Worm (Caenorhabditis elegans) whole organism, L1 larva: ENCODE data around the gene sshk-1.

ENCODE experiments used
- alr-1 ChIP-seq: fragments of 200-800 bp; sonication (Bioruptor generic); optimal IDR thresholded peaks from 2 replicates; lab custom pipeline; 2018; ENCODE audit warnings: borderline replicate concordance, mild to moderate bottlenecking, missing genetic modification characterization, missing compliant biosample characterization
- ceh-82 ChIP-seq, 3 experiments: fragments of 150-350 bp in 1 of 3; sonication (generic microtip) in 2 of 3; optimal IDR thresholded peaks; 2 replicates each; lab custom pipeline; 2014 to 2017; ENCODE audit warnings: missing biosample characterization in 3 of 3, missing genetic modification characterization in 3 of 3
- ceh-88 ChIP-seq: fragments of 200-800 bp; sonication (Bioruptor generic); IDR thresholded peaks from 2 replicates; pipeline ENCODE4 v1.3.6; 2022; ENCODE audit warnings: missing genetic modification characterization, missing compliant biosample characterization
- ces-1 ChIP-seq: fragments of 150-350 bp; optimal IDR thresholded peaks from 2 replicates; lab custom pipeline; 2014; ENCODE audit warnings: missing biosample characterization, missing genetic modification reagents, missing genetic modification characterization
- dsc-1 ChIP-seq: sonication (generic microtip); optimal IDR thresholded peaks from 2 replicates; lab custom pipeline; 2016; ENCODE audit warnings: mild to moderate bottlenecking, missing genetic modification characterization, missing compliant biosample characterization
- efl-1 ChIP-seq, 4 experiments: fragments of 150-350 bp; optimal IDR thresholded peaks in 3 of 4; peaks in 1 of 4; 1 replicate in 1 of 4; 2 replicates in 3 of 4; lab custom pipeline; 2014; ENCODE audit warnings: missing biosample characterization in 2 of 4, missing genetic modification characterization in 2 of 4, missing genetic modification reagents in 2 of 4
- egl-13 ChIP-seq: sonication (generic microtip); optimal IDR thresholded peaks from 2 replicates; lab custom pipeline; 2016; ENCODE audit warnings: missing genotype, missing genetic modification reagents, missing genetic modification characterization, missing compliant biosample characterization
- elt-2 ChIP-seq: sonication (generic microtip); optimal IDR thresholded peaks from 2 replicates; lab custom pipeline; 2016; ENCODE audit warnings: missing genetic modification characterization, mild to moderate bottlenecking, inconsistent platforms, missing compliant biosample characterization, missing genetic modification reagents
- grh-1 ChIP-seq: fragments of 200-800 bp; sonication (Bioruptor generic); IDR thresholded peaks from 2 replicates; pipeline ENCODE4 v1.3.6; 2022; ENCODE audit warnings: missing genetic modification reagents, missing genetic modification characterization, missing compliant biosample characterization
- hpl-2 ChIP-seq: fragments of 150-350 bp; optimal IDR thresholded peaks from 2 replicates; lab custom pipeline; 2014; ENCODE audit warnings: missing biosample characterization, missing genetic modification reagents, missing genetic modification characterization
- lin-13 ChIP-seq: fragments of 150-350 bp; optimal IDR thresholded peaks from 2 replicates; lab custom pipeline; 2014; ENCODE audit warnings: missing biosample characterization, missing genetic modification reagents, missing genetic modification characterization
- lin-14 ChIP-seq: fragments of 200-800 bp; sonication (Bioruptor generic); optimal IDR thresholded peaks from 2 replicates; lab custom pipeline; 2018; ENCODE audit warnings: mild to moderate bottlenecking, missing genetic modification characterization, moderate library complexity, missing compliant biosample characterization
- lin-15B ChIP-seq: fragments of 150-350 bp; sonication (generic microtip); optimal IDR thresholded peaks from 3 replicates; lab custom pipeline; 2014; ENCODE audit warnings: missing biosample characterization, missing genetic modification characterization
- lin-35 ChIP-seq, 2 experiments: fragments of 150-350 bp; optimal IDR thresholded peaks; 2 replicates each; lab custom pipeline; 2014; ENCODE audit warnings: missing biosample characterization in 2 of 2, missing genetic modification characterization in 2 of 2, missing genetic modification reagents in 2 of 2
- lir-3 ChIP-seq: sonication (generic microtip); optimal IDR thresholded peaks from 2 replicates; lab custom pipeline; 2016; ENCODE audit warnings: mild to moderate bottlenecking, missing genetic modification characterization, moderate library complexity, missing compliant biosample characterization; ENCODE audit not compliant: poor library complexity
- mab-9 ChIP-seq: fragments of 200-800 bp; sonication (Bioruptor generic); IDR thresholded peaks from 2 replicates; pipeline ENCODE4 v1.3.6; 2022; ENCODE audit warnings: missing genetic modification reagents, missing genetic modification characterization, missing compliant biosample characterization
- nhr-20 ChIP-seq: sonication (generic microtip); optimal IDR thresholded peaks from 2 replicates; lab custom pipeline; 2016; ENCODE audit warnings: mild to moderate bottlenecking, missing genetic modification characterization, missing compliant biosample characterization
- nhr-28 ChIP-seq: fragments of 150-350 bp; optimal IDR thresholded peaks from 2 replicates; lab custom pipeline; 2014; ENCODE audit warnings: missing biosample characterization, missing genetic modification characterization
- nhr-47 ChIP-seq: sonication (generic microtip); optimal IDR thresholded peaks from 2 replicates; lab custom pipeline; 2016; ENCODE audit warnings: mild to moderate bottlenecking, missing genetic modification characterization, moderate library complexity, missing compliant biosample characterization
- nhr-71 ChIP-seq: sonication (generic microtip); optimal IDR thresholded peaks from 2 replicates; lab custom pipeline; 2016; ENCODE audit warnings: mild to moderate bottlenecking, missing genetic modification characterization, moderate library complexity, missing compliant biosample characterization
- nhr-76 ChIP-seq: sonication (generic microtip); optimal IDR thresholded peaks from 2 replicates; lab custom pipeline; 2017; ENCODE audit warnings: missing biosample characterization, missing genetic modification characterization
- nhr-85 ChIP-seq: sonication (generic microtip); peaks from one replicate; lab custom pipeline; 2016; ENCODE audit warnings: missing genetic modification characterization, inconsistent platforms, missing compliant biosample characterization
- nhr-90 ChIP-seq: sonication (generic microtip); optimal IDR thresholded peaks from 2 replicates; lab custom pipeline; 2016; ENCODE audit warnings: mild to moderate bottlenecking, missing genetic modification characterization, missing compliant biosample characterization; ENCODE audit not compliant: poor library complexity
- pqm-1 ChIP-seq: sonication (generic microtip); optimal IDR thresholded peaks from 3 replicates; lab custom pipeline; 2017; ENCODE audit warnings: missing biosample characterization, missing genetic modification characterization
- rnt-1 ChIP-seq: sonication (generic microtip); optimal IDR thresholded peaks from 2 replicates; lab custom pipeline; 2016; ENCODE audit warnings: mild to moderate bottlenecking, missing genetic modification characterization, moderate library complexity, missing compliant biosample characterization
- skn-1 ChIP-seq: fragments of 150-350 bp; optimal IDR thresholded peaks from 2 replicates; lab custom pipeline; 2014; ENCODE audit warnings: missing biosample characterization, missing genetic modification characterization
- snpc-4 ChIP-seq: fragments of 150-350 bp; optimal IDR thresholded peaks from 2 replicates; lab custom pipeline; 2014; ENCODE audit warnings: missing biosample characterization, missing genetic modification characterization
- snu-23 ChIP-seq: sonication (generic microtip); optimal IDR thresholded peaks from 2 replicates; lab custom pipeline; 2016; ENCODE audit warnings: missing genetic modification characterization, missing compliant biosample characterization
- sptf-1 ChIP-seq: fragments of 150-350 bp; optimal IDR thresholded peaks from 2 replicates; lab custom pipeline; 2014; ENCODE audit warnings: missing biosample characterization, missing genetic modification characterization
- unc-86 ChIP-seq: sonication (generic microtip); optimal IDR thresholded peaks from 2 replicates; lab custom pipeline; 2016; ENCODE audit warnings: missing genetic modification characterization, missing compliant biosample characterization
- unc-98 ChIP-seq: fragments of 200-800 bp; sonication (Bioruptor generic); IDR thresholded peaks from 2 replicates; pipeline ENCODE4 v1.3.6; 2022; ENCODE audit warnings: missing genetic modification characterization, missing compliant biosample characterization
- vab-15 ChIP-seq: sonication (generic microtip); optimal IDR thresholded peaks from 2 replicates; lab custom pipeline; 2017; ENCODE audit warnings: missing genotype, mild to moderate bottlenecking, missing genetic modification characterization, missing compliant biosample characterization
- zip-4 ChIP-seq: fragments of 200-800 bp; sonication (Bioruptor generic); optimal IDR thresholded peaks from 2 replicates; lab custom pipeline; 2018; ENCODE audit warnings: mild to moderate bottlenecking, missing genetic modification characterization, moderate library complexity, missing compliant biosample characterization

sshk-1 gene

ce11 chrV:20789105-20789504 lies 26.8 kb upstream of the sshk-1 start, which contains the start of gene tpan-1 (continued):
- peak; percentile 58 for TF ChIP-seq snu-23 (GFP tag; lab: Kevin White, UChicago)
- peak; percentile 7 to 9 for TF ChIP-seq efl-1 (optimal IDR thresholded peaks at IDR 0.05; lab: Kevin White, UChicago)
- peak; percentile 1 to 83 for TF ChIP-seq efl-1 (GFP tag; optimal IDR thresholded peaks at IDR 0.05 in 1 of 2; lab: Kevin White, UChicago)
- TF ChIP-seq nhr-90 (tag; lab: Kevin White, UChicago) = no peak
- no peak for TF ChIP-seq lir-3 (tag; lab: Kevin White, UChicago)
- peak; percentile 62 for TF ChIP-seq unc-86 (tag; lab: Kevin White, UChicago)
- TF ChIP-seq alr-1 = no peak
- TF ChIP-seq unc-98 (GFP tag; lab: Robert Waterston, UW) = no peak
- peak; percentile 48; the same call in 1 of the 2 replicates for TF ChIP-seq mab-9 (GFP tag; lab: Robert Waterston, UW)
- peak; percentile 7 to 81 (median 50) for TF ChIP-seq ceh-82 (tag; optimal IDR thresholded peaks at IDR 0.05; lab: Kevin White, UChicago)
- TF ChIP-seq hpl-2 (GFP tag; lab: Kevin White, UChicago) = no peak
- TF ChIP-seq ces-1 (GFP tag; lab: Kevin White, UChicago) = peak; percentile 76
- peak; percentile 43 for TF ChIP-seq egl-13 (tag; lab: Kevin White, UChicago)
- no peak for TF ChIP-seq vab-15 (tag; lab: Kevin White, UChicago)
- peak; percentile 7 for TF ChIP-seq nhr-20 (tag; lab: Kevin White, UChicago)
- TF ChIP-seq skn-1 (tag; lab: Kevin White, UChicago) = peak; percentile 7
- TF ChIP-seq sptf-1 (tag; lab: Kevin White, UChicago) = no peak
- TF ChIP-seq rnt-1 (tag; lab: Kevin White, UChicago) = no peak
- 0 out of 2 replicates have a peak, but pooled peaks have one; percentile 37 for TF ChIP-seq ceh-88 (GFP tag; lab: Robert Waterston, UW)
- TF ChIP-seq lin-14 (GFP tag; lab: Kevin White, UChicago) = peak; percentile 92

ce11 chrV:20790011-20790410 lies 25.9 kb upstream of the sshk-1 start, which contains the start of gene Y44A6D.1:
Y44A6D.1 (minus strand) TSS chrV:20790033.
- TF ChIP-seq snpc-4 = peak; percentile 61
- peak; percentile 24; the same call in 1 of the 2 replicates for TF ChIP-seq grh-1
- no peak for TF ChIP-seq nhr-71
- TF ChIP-seq nhr-47 (tag; lab: Kevin White, UChicago) = peak; percentile 14
- TF ChIP-seq ces-1 (GFP tag; lab: Kevin White, UChicago) = no peak

DNA sequence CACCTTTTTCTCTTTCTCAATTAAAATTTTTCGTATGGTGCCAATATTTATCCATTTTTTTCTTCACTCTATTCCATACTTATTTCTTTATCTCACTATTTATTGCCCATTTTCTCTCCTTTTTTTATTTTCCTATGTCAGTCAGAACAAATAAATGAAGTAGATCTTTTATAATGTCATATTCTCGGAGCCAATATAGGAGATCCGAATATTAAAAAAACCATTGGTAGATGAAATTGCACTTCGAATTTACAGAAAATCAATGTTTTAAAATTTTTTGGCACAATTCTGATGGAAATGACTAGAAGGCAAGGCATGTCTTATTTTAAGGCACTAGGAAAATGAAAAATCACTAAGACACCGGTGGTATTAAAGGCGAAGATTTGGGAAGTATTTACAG lies 25.3 kb upstream of the sshk-1 start:
- TF ChIP-seq unc-98 (GFP tag; lab: Robert Waterston, UW) = no peak

DNA sequence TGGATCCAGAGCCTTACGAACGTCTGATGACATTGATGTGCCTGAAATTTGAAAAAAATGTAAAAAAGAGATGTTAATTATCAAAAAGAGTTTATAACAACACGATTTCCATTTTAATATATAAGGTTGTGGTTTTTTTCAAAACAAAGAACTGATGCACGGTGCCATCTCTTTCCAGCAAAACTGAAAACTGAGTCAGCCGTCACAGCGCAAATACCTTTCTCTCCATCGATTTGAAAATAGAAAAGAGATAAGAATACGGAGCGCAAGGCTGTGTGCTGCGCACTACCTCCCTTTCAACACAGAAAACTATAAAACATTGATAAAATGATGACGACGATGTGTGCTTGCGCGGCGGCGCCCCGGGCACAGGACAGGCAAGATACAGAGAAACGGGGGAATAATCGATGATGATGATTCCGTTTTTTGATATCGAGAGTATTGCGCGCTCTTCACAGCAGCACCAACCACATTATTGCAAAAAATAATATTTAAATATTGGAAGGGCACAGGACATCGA lies 23.5 kb upstream of the sshk-1 start, which contains the start of gene Y44A6D.3:
Gene Y44A6D.3 (minus strand): TSS at position 51 of the 520 bp plus-strand sequence.
- TF ChIP-seq zip-4 (GFP tag; lab: Kevin White, UChicago) = no peak
- TF ChIP-seq nhr-85 = no peak
- TF ChIP-seq elt-2 = peak; percentile 46
- TF ChIP-seq lin-15B (tag; lab: Kevin White, UChicago) = no peak
- TF ChIP-seq lin-35 (GFP tag; optimal IDR thresholded peaks at IDR 0.05; lab: Kevin White, UChicago) = peak in 1 of 2 experiments; percentile 10
- TF ChIP-seq pqm-1 (tag; lab: Kevin White, UChicago) = no peak
- no peak for TF ChIP-seq nhr-28
- no peak for TF ChIP-seq efl-1 (optimal IDR thresholded peaks at IDR 0.05; lab: Kevin White, UChicago)
- peak in 1 of 2 experiments; percentile 68 for TF ChIP-seq efl-1 (GFP tag; optimal IDR thresholded peaks at IDR 0.05 in 1 of 2; lab: Kevin White, UChicago)
- TF ChIP-seq dsc-1 (tag; lab: Kevin White, UChicago) = peak; percentile 19
- no peak for TF ChIP-seq nhr-47 (tag; lab: Kevin White, UChicago)
- no peak for TF ChIP-seq lin-13 (GFP tag; lab: Kevin White, UChicago)
- no peak for TF ChIP-seq nhr-76 (tag; lab: Kevin White, UChicago)
